Worm (Caenorhabditis elegans) whole organism, midembryonic: Measurements from ENCODE around the gene col-113.

ENCODE experiments used
- cog-1 ChIP-seq: sonication (generic microtip); optimal IDR thresholded peaks from 2 replicates; lab custom pipeline; 2016; ENCODE audit warnings: missing genetic modification characterization, missing compliant biosample characterization
- med-1 ChIP-seq: sonication (generic microtip); optimal IDR thresholded peaks from 2 replicates; lab custom pipeline; 2017; ENCODE audit warnings: missing genetic modification characterization, mild to moderate bottlenecking, missing compliant biosample characterization, antibody characterized with exemption, missing genetic modification reagents; ENCODE audit not compliant: insufficient read depth
- ztf-23 ChIP-seq: fragments of 200-800 bp; sonication (Bioruptor generic); IDR thresholded peaks from 2 replicates; pipeline ENCODE4 v1.3.6; 2022; ENCODE audit warnings: missing genetic modification reagents, missing genetic modification characterization, missing compliant biosample characterization
- ztf-29 ChIP-seq: fragments of 200-800 bp; sonication (Bioruptor generic); IDR thresholded peaks from 2 replicates; pipeline ENCODE4 v1.3.6; 2022; ENCODE audit warnings: missing genetic modification reagents, missing genetic modification characterization, missing compliant biosample characterization

DNA sequence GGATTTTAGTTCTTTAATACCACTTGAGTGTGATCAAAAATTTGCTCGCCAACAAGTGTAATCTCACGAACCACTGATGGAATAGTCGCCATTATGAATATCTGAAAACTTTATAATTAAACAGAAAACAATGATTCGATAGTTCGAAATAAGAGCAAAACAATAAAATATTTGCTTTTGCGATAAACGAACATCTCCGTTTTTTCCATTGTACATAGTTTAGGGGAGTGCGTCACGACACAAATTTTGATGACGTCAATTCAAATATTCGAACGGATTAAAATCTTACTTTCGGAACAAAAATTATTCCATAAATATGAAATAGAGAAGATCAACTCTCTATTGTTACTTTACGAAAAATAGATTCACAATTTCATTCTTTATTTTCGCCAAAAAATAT lies 18.3 kb downstream of the col-113 start, which contains the start of gene mutd-1:
- TF ChIP-seq med-1 (GFP tag; lab: Kevin White, UChicago) (no peak), ztf-23 (GFP tag; lab: Robert Waterston, UW) (no peak), cog-1 (tag; lab: Kevin White, UChicago) (no peak), ztf-29 (GFP tag; lab: Robert Waterston, UW) (no peak)
